Worm (Caenorhabditis elegans): Measurements from ENCODE around the gene exc-12.

The exc-12 gene

DNA sequence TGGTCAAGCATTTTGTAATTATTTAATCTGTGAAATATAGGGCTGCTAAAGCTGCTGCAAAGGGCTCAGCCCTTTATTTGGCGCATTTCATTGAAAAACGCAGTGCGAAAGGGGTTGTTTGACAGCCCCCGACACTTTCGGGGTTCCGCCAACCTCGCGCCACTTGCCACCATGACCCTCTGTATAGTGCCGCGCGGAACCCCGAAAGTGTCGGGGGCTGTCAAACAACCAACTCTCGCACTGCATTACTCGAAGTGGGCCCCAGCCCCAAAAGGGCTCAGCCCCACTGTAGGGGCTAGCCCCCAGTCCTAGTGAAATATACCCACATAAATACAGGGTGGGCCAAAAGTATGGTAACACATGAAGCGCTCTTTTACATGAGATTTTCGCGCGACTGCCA, 30.0 kb upstream of the exc-12 start:
- no peak for TF ChIP-seq hlh-17 (GFP tag; optimal IDR thresholded peaks at IDR 0.05; ENCODE audit: borderline replicate concordance)
- TF ChIP-seq grh-1 (GFP tag; IDR thresholded peaks at IDR 0.05), result no peak
- no peak for TF ChIP-seq mef-2 (tag; optimal IDR thresholded peaks at IDR 0.05)
- TF ChIP-seq ceh-82 (tag; optimal IDR thresholded peaks at IDR 0.05), result no peak
- no peak for TF ChIP-seq nhr-47 (tag; optimal IDR thresholded peaks at IDR 0.05)
- no peak for TF ChIP-seq aly-2 (tag; optimal IDR thresholded peaks at IDR 0.05)
- no peak for TF ChIP-seq fkh-8 (tag; optimal IDR thresholded peaks at IDR 0.05)
- no peak for TF ChIP-seq fos-1 (tag; optimal IDR thresholded peaks at IDR 0.05)
- no peak for TF ChIP-seq blmp-1 (tag; optimal IDR thresholded peaks at IDR 0.05)
- no peak for TF ChIP-seq ets-5 (GFP tag; IDR thresholded peaks at IDR 0.05)
- TF ChIP-seq hlh-4 (tag; optimal IDR thresholded peaks at IDR 0.05), result no peak
- no peak for TF ChIP-seq C04F5.9 (tag; optimal IDR thresholded peaks at IDR 0.05)
- TF ChIP-seq zag-1 (tag; optimal IDR thresholded peaks at IDR 0.05), result no peak
- TF ChIP-seq nhr-19 (GFP tag; conservative IDR thresholded peaks at IDR 0.05), result no peak
- no peak for TF ChIP-seq skn-1 (tag; optimal IDR thresholded peaks at IDR 0.05)
- TF ChIP-seq zip-4 (GFP tag; optimal IDR thresholded peaks at IDR 0.05), result no peak
- TF ChIP-seq lin-15B (tag; optimal IDR thresholded peaks at IDR 0.05), result no peak
- no peak for TF ChIP-seq nhr-237 (tag; optimal IDR thresholded peaks at IDR 0.05)
- TF ChIP-seq dpl-1 (GFP tag; optimal IDR thresholded peaks at IDR 0.05), result no peak

DNA sequence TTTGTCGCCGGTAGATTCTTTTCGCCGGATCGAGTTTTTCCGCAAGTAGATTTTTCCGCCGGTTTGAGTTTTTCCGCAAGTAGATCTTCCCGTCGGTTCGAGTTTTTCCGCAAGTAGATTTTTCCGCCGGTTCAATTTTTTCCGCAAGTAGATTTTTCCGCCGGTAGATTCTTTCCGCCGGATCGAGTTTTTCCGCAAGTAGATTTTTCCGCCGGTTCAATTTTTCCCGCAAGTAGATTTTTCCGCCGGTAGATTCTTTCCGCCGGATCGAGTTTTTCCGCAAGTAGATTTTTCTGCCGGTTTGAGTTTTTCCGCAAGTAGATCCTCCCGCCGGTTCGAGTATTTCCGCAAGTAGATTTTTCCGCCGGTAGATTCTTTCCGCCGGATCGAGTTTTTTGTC, 14.9 kb upstream of the exc-12 start:
- TF ChIP-seq grh-1 (GFP tag; IDR thresholded peaks at IDR 0.05), result peak; percentile 18; the same call in 1 of the 2 replicates
- 0 out of 2 replicates have a peak, but pooled peaks have one; percentile 36 for TF ChIP-seq mab-9 (GFP tag; IDR thresholded peaks at IDR 0.05)
- TF ChIP-seq ets-5 (GFP tag; IDR thresholded peaks at IDR 0.05), result 0 out of 2 replicates have a peak, but pooled peaks have one; percentile 76

DNA sequence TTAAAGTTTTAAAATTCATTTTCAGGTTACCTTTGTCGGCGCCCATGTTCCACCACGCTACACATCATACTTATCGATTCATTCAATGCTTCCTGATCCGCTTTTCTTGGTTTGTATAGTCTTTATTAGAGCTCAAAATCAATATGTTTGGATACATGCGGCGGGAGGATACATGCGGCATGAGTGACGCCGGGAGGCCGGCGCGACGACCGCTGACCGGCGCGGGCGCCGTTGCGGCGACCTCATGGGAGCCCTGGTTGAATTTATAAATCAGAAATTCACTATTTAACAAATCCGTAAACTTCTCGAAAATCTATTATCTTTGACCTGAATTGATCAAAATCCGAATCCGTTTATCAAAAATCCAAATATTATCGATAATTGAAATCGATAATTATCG, 11.5 kb upstream of the exc-12 start:
- TF ChIP-seq ceh-8 (GFP tag; optimal IDR thresholded peaks at IDR 0.05) (no peak), ztf-11 (tag; optimal IDR thresholded peaks at IDR 0.05) (no peak), C16A3.4 (tag; optimal IDR thresholded peaks at IDR 0.05) (no peak), nhr-90 (tag; optimal IDR thresholded peaks at IDR 0.05; ENCODE audit: poor library complexity) (no peak), nhr-19 (GFP tag; conservative IDR thresholded peaks at IDR 0.05) (no peak), ama-1 (optimal IDR thresholded peaks at IDR 0.05) (no peak), elt-2 (tag; optimal IDR thresholded peaks at IDR 0.05) (no peak), alr-1 (tag; optimal IDR thresholded peaks at IDR 0.05; ENCODE audit: borderline replicate concordance) (no peak), efl-3 (GFP tag; optimal IDR thresholded peaks at IDR 0.05) (no peak), lsy-2 (tag; optimal IDR thresholded peaks at IDR 0.05) (no peak), irx-1 (tag; optimal IDR thresholded peaks at IDR 0.05) (no peak), dpl-1 (GFP tag; optimal IDR thresholded peaks at IDR 0.05) (no peak), F16B12.6 (tag; optimal IDR thresholded peaks at IDR 0.05) (no peak), zag-1 (tag; optimal IDR thresholded peaks at IDR 0.05) (no peak), tlp-1 (tag; optimal IDR thresholded peaks at IDR 0.05) (no peak), mef-2 (tag; optimal IDR thresholded peaks at IDR 0.05) (no peak), ztf-4 (tag; optimal IDR thresholded peaks at IDR 0.05) (no peak), nhr-84 (tag; optimal IDR thresholded peaks at IDR 0.05) (no peak), mab-9 (GFP tag; IDR thresholded peaks at IDR 0.05) (no peak)

DNA sequence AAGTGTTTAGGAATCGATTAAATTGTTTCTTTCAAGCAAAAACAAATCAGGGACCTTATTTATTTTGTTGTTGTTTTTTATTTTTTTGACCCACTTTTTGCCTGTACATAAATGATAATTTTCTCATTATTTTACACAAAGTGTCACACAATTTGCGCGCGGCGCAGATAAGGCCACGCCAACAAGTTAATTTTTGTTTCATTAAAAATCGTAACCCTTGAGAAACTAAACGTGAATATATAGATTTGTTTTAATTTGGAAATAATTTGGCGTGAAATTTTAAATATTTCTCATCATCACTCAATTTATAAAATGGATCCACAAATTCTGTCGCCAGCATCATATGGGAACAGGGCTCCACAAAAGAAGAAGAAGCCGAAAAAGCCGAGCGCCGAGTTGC, 10.3 kb upstream of the exc-12 start, which contains the start of gene T05D4.5:
Gene T05D4.5 (plus strand): TSS at position 301 of the 400 bp plus-strand sequence.
- TF ChIP-seq tbx-2 (tag; optimal IDR thresholded peaks at IDR 0.05) (no peak), lin-14 (GFP tag; optimal IDR thresholded peaks at IDR 0.05) (no peak), mef-2 (tag; optimal IDR thresholded peaks at IDR 0.05) (no peak), sox-4 (tag; optimal IDR thresholded peaks at IDR 0.05) (no peak), aly-2 (tag; optimal IDR thresholded peaks at IDR 0.05) (no peak)

Measured in whole organism, L1 larva.